Worm (Caenorhabditis elegans) whole organism, young adult: ENCODE results near the gene T03D8.6.

Source experiments
- B0336.3 ChIP-seq: fragments of 200-800 bp; sonication (Bioruptor generic); IDR thresholded peaks from 2 replicates; pipeline ENCODE4 v1.3.6; 2022; ENCODE audit warnings: missing genetic modification characterization, missing compliant biosample characterization
- C06A6.2 ChIP-seq: fragments of 200-800 bp; sonication (Bioruptor generic); conservative IDR thresholded peaks from 2 replicates; pipeline ENCODE4 v1.3.6; 2022; ENCODE audit warnings: missing genetic modification characterization, missing compliant biosample characterization
- F22D6.2 ChIP-seq: sonication (generic microtip); optimal IDR thresholded peaks from 2 replicates; lab custom pipeline; 2016; ENCODE audit warnings: mild to moderate bottlenecking, missing genetic modification characterization, missing compliant biosample characterization
- F52B5.7 ChIP-seq: sonication (generic microtip); optimal IDR thresholded peaks from 2 replicates; lab custom pipeline; 2016; ENCODE audit warnings: mild to moderate bottlenecking, missing genetic modification characterization, missing compliant biosample characterization
- F55B11.4 ChIP-seq: sonication (generic microtip); optimal IDR thresholded peaks from 2 replicates; lab custom pipeline; 2016; ENCODE audit warnings: missing compliant biosample characterization, missing genetic modification characterization, borderline replicate concordance; ENCODE audit not compliant: insufficient read depth
- K11D2.4 ChIP-seq: fragments of 200-800 bp; sonication (Bioruptor generic); IDR thresholded peaks from 2 replicates; pipeline ENCODE4 v1.3.6; 2022; ENCODE audit warnings: missing genetic modification reagents, missing genetic modification characterization, missing compliant biosample characterization
- T07F8.4 ChIP-seq: sonication (generic microtip); optimal IDR thresholded peaks from 2 replicates; lab custom pipeline; 2016; ENCODE audit warnings: mild to moderate bottlenecking, missing genetic modification characterization, moderate library complexity, missing compliant biosample characterization
- T26A5.8 ChIP-seq: sonication (generic microtip); optimal IDR thresholded peaks from 2 replicates; lab custom pipeline; 2016; ENCODE audit warnings: missing genetic modification characterization, missing compliant biosample characterization
- Y56A3A.18 ChIP-seq: fragments of 200-800 bp; sonication (Bioruptor generic); IDR thresholded peaks from 2 replicates; pipeline ENCODE4 v1.3.6; 2022; ENCODE audit warnings: missing genetic modification reagents, missing genetic modification characterization, missing compliant biosample characterization
- akir-1 ChIP-seq: fragments of 200-800 bp; sonication (Bioruptor generic); optimal IDR thresholded peaks from 2 replicates; lab custom pipeline; 2018; ENCODE audit warnings: mild to moderate bottlenecking, missing genetic modification characterization, moderate library complexity, missing compliant biosample characterization
- aptf-3 ChIP-seq: fragments of 200-800 bp; sonication (Bioruptor generic); IDR thresholded peaks from 2 replicates; pipeline ENCODE4 v1.3.6; 2022; ENCODE audit warnings: missing genetic modification characterization, missing compliant biosample characterization
- attf-3 ChIP-seq: fragments of 200-800 bp; sonication (Bioruptor generic); conservative IDR thresholded peaks from 2 replicates; pipeline ENCODE4 v1.3.6; 2022; ENCODE audit warnings: missing genetic modification reagents, missing genetic modification characterization, missing compliant biosample characterization
- bed-1 ChIP-seq: fragments of 200-800 bp; sonication (Bioruptor generic); IDR thresholded peaks from 2 replicates; pipeline ENCODE4 v1.3.6; 2022; ENCODE audit warnings: missing genetic modification reagents, missing genetic modification characterization, missing compliant biosample characterization
- ccch-3 ChIP-seq: fragments of 200-800 bp; sonication (Bioruptor generic); optimal IDR thresholded peaks from 2 replicates; lab custom pipeline; 2018; ENCODE audit warnings: mild to moderate bottlenecking, missing genetic modification characterization, missing compliant biosample characterization
- cebp-1 ChIP-seq, 2 experiments: fragments of 200-800 bp in 1 of 2; sonication (Bioruptor generic) in 1 of 2; sonication (generic microtip) in 1 of 2; IDR thresholded peaks in 1 of 2; optimal IDR thresholded peaks in 1 of 2; 2 replicates each; pipeline versions ENCODE4 v1.3.6 to Lab custom; 2017 to 2022; ENCODE audit warnings: missing compliant biosample characterization in 2 of 2, missing genetic modification characterization in 2 of 2, mild to moderate bottlenecking in 1 of 2, missing genetic modification reagents in 1 of 2, moderate library complexity in 1 of 2
- cebp-2 ChIP-seq: fragments of 200-800 bp; sonication (Bioruptor generic); IDR thresholded peaks from 2 replicates; pipeline ENCODE4 v1.3.6; 2022; ENCODE audit warnings: missing genetic modification characterization, missing compliant biosample characterization
- ceh-27 ChIP-seq: fragments of 200-800 bp; sonication (Bioruptor generic); optimal IDR thresholded peaks from 2 replicates; lab custom pipeline; 2018; ENCODE audit warnings: mild to moderate bottlenecking, missing genetic modification characterization, moderate library complexity, missing compliant biosample characterization
- ceh-58 ChIP-seq: fragments of 200-800 bp; sonication (Bioruptor generic); IDR thresholded peaks from 2 replicates; pipeline ENCODE4 v1.3.6; 2022; ENCODE audit warnings: missing genetic modification characterization, missing compliant biosample characterization
- ceh-91 ChIP-seq: fragments of 200-800 bp; sonication (Bioruptor generic); IDR thresholded peaks from 2 replicates; pipeline ENCODE4 v1.3.6; 2022; ENCODE audit warnings: missing genetic modification reagents, missing genetic modification characterization, missing compliant biosample characterization
- chd-7 ChIP-seq: sonication (generic microtip); optimal IDR thresholded peaks from 2 replicates; lab custom pipeline; 2016; ENCODE audit warnings: mild to moderate bottlenecking, missing genetic modification characterization, moderate library complexity, missing compliant biosample characterization
- efl-1 ChIP-seq: fragments of 150-350 bp; optimal IDR thresholded peaks from 2 replicates; lab custom pipeline; 2014; ENCODE audit warnings: missing biosample characterization, missing genetic modification reagents, missing genetic modification characterization
- egrh-3 ChIP-seq: fragments of 200-800 bp; sonication (Bioruptor generic); IDR thresholded peaks from 2 replicates; pipeline ENCODE4 v1.3.6; 2022; ENCODE audit warnings: missing genetic modification reagents, missing genetic modification characterization, missing compliant biosample characterization
- fkh-3 ChIP-seq: sonication (generic microtip); optimal IDR thresholded peaks from 2 replicates; lab custom pipeline; 2016; ENCODE audit warnings: mild to moderate bottlenecking, missing genetic modification characterization, missing compliant biosample characterization
- gei-17 ChIP-seq: fragments of 200-800 bp; sonication (Bioruptor generic); optimal IDR thresholded peaks from 2 replicates; lab custom pipeline; 2018; ENCODE audit warnings: mild to moderate bottlenecking, missing genetic modification characterization, missing compliant biosample characterization
- hlh-12 ChIP-seq: sonication (generic microtip); optimal IDR thresholded peaks from 2 replicates; lab custom pipeline; 2016; ENCODE audit warnings: missing genetic modification characterization, missing compliant biosample characterization
- let-526 ChIP-seq: fragments of 200-800 bp; sonication (Bioruptor generic); IDR thresholded peaks from 2 replicates; pipeline ENCODE4 v1.3.6; 2022; ENCODE audit warnings: missing genetic modification reagents, missing genetic modification characterization, missing compliant biosample characterization
- let-607 ChIP-seq, 2 experiments: fragments of 200-800 bp in 1 of 2; sonication (Bioruptor generic) in 1 of 2; sonication (generic microtip) in 1 of 2; optimal IDR thresholded peaks; 2 replicates each; lab custom pipeline; 2016 to 2018; ENCODE audit warnings: mild to moderate bottlenecking in 2 of 2, missing compliant biosample characterization in 2 of 2, missing genetic modification characterization in 2 of 2, moderate library complexity in 2 of 2, missing genotype in 1 of 2
- lin-54 ChIP-seq: fragments of 200-800 bp; sonication (Bioruptor generic); optimal IDR thresholded peaks from 2 replicates; lab custom pipeline; 2018; ENCODE audit warnings: mild to moderate bottlenecking, missing genetic modification characterization, missing compliant biosample characterization
- madf-10 ChIP-seq: sonication (generic microtip); optimal IDR thresholded peaks from 2 replicates; lab custom pipeline; 2016; ENCODE audit warnings: mild to moderate bottlenecking, missing genetic modification characterization, missing compliant biosample characterization
- madf-3 ChIP-seq: fragments of 200-800 bp; sonication (Bioruptor generic); IDR thresholded peaks from 2 replicates; pipeline ENCODE4 v1.3.6; 2022; ENCODE audit warnings: missing genetic modification reagents, missing genetic modification characterization, missing compliant biosample characterization
- mel-28 ChIP-seq: sonication (generic microtip); optimal IDR thresholded peaks from 2 replicates; lab custom pipeline; 2016; ENCODE audit warnings: borderline replicate concordance, mild to moderate bottlenecking, missing genetic modification characterization, missing compliant biosample characterization
- mxl-1 ChIP-seq: sonication (generic microtip); optimal IDR thresholded peaks from 2 replicates; lab custom pipeline; 2016; ENCODE audit warnings: missing genetic modification characterization, missing compliant biosample characterization
- nhr-120 ChIP-seq: fragments of 200-800 bp; sonication (Bioruptor generic); IDR thresholded peaks from 2 replicates; pipeline ENCODE4 v1.3.6; 2022; ENCODE audit warnings: missing genetic modification characterization, missing compliant biosample characterization
- nhr-179 ChIP-seq: sonication (generic microtip); optimal IDR thresholded peaks from 2 replicates; lab custom pipeline; 2016; ENCODE audit warnings: mild to moderate bottlenecking, missing genetic modification characterization, missing compliant biosample characterization
- nhr-80 ChIP-seq: sonication (generic microtip); optimal IDR thresholded peaks from 2 replicates; lab custom pipeline; 2016; ENCODE audit warnings: missing genetic modification characterization, missing compliant biosample characterization
- nhr-90 ChIP-seq: sonication (generic microtip); optimal IDR thresholded peaks from 2 replicates; lab custom pipeline; 2016; ENCODE audit warnings: missing genotype, mild to moderate bottlenecking, missing genetic modification characterization, missing compliant biosample characterization
- rec-8 ChIP-seq, 2 experiments: sonication (generic microtip); optimal IDR thresholded peaks; 2 replicates each; lab custom pipeline; 2016; ENCODE audit warnings: mild to moderate bottlenecking in 2 of 2, missing genetic modification characterization in 2 of 2, missing genetic modification reagents in 2 of 2, missing genotype in 2 of 2, missing biosample characterization in 1 of 2, missing compliant biosample characterization in 1 of 2, moderate library complexity in 1 of 2
- repo-1 ChIP-seq: sonication (generic microtip); optimal IDR thresholded peaks from 2 replicates; lab custom pipeline; 2017; ENCODE audit warnings: mild to moderate bottlenecking, missing genetic modification characterization, missing compliant biosample characterization
- rpc-1 ChIP-seq, 2 experiments: fragments of 150-350 bp in 1 of 2; sonication (generic microtip) in 1 of 2; optimal IDR thresholded peaks; 2 replicates each; lab custom pipeline; 2014 to 2018; ENCODE audit warnings: missing biosample characterization in 1 of 2, missing genetic modification characterization in 1 of 2, missing genetic modification reagents in 1 of 2, missing genotype in 1 of 2
- somi-1 ChIP-seq: fragments of 200-800 bp; sonication (Bioruptor generic); optimal IDR thresholded peaks from 2 replicates; lab custom pipeline; 2018; ENCODE audit warnings: mild to moderate bottlenecking, missing genetic modification characterization, missing compliant biosample characterization
- tbp1 ChIP-seq: fragments of 200-800 bp; sonication (Bioruptor generic); optimal IDR thresholded peaks from 2 replicates; lab custom pipeline; 2018; ENCODE audit warnings: mild to moderate bottlenecking, missing genetic modification characterization, missing compliant biosample characterization
- tbx-9 ChIP-seq: sonication (generic microtip); optimal IDR thresholded peaks from 2 replicates; lab custom pipeline; 2016; ENCODE audit warnings: borderline replicate concordance, missing genetic modification characterization, inconsistent platforms, missing compliant biosample characterization
- tlf-1 ChIP-seq: fragments of 200-800 bp; sonication (Bioruptor generic); optimal IDR thresholded peaks from 2 replicates; lab custom pipeline; 2018; ENCODE audit warnings: mild to moderate bottlenecking, missing genetic modification characterization, missing compliant biosample characterization
- xnd-1 ChIP-seq: sonication (generic microtip); optimal IDR thresholded peaks from 2 replicates; lab custom pipeline; 2016; ENCODE audit warnings: missing genotype, missing genetic modification reagents, missing genetic modification characterization, missing compliant biosample characterization
- zim-3 ChIP-seq: sonication (generic microtip); optimal IDR thresholded peaks from 2 replicates; lab custom pipeline; 2017; ENCODE audit warnings: mild to moderate bottlenecking, missing genetic modification characterization, moderate library complexity, missing compliant biosample characterization
- ztf-18 ChIP-seq: sonication (generic microtip); optimal IDR thresholded peaks from 2 replicates; lab custom pipeline; 2016; ENCODE audit warnings: missing genotype, mild to moderate bottlenecking, missing genetic modification characterization, missing compliant biosample characterization
- ztf-25 ChIP-seq: fragments of 200-800 bp; sonication (Bioruptor generic); IDR thresholded peaks from 2 replicates; pipeline ENCODE4 v1.3.6; 2022; ENCODE audit warnings: missing genetic modification reagents, missing genetic modification characterization, missing compliant biosample characterization
- ztf-26 ChIP-seq: sonication (generic microtip); optimal IDR thresholded peaks from 2 replicates; lab custom pipeline; 2017; ENCODE audit warnings: missing genetic modification characterization, missing compliant biosample characterization
- ztf-6 ChIP-seq: fragments of 200-800 bp; sonication (Bioruptor generic); IDR thresholded peaks from 2 replicates; pipeline ENCODE4 v1.3.6; 2022; ENCODE audit warnings: missing genetic modification reagents, missing genetic modification characterization, missing compliant biosample characterization

The T03D8.6 gene

ce11 chrV:20776761-20777160, 43.4 kb downstream of the T03D8.6 start (continued):
- TF ChIP-seq hlh-12 (tag; lab: Kevin White, UChicago) = no peak
- TF ChIP-seq ztf-18 (tag; lab: Kevin White, UChicago) = no peak
- peak; percentile 58 for TF ChIP-seq nhr-80 (tag; lab: Kevin White, UChicago)
- TF ChIP-seq K11D2.4 = peak; percentile 61; the same call in 1 of the 2 replicates
- no peak for TF ChIP-seq repo-1 (tag; lab: Kevin White, UChicago)
- no peak for TF ChIP-seq ceh-91 (GFP tag; lab: Robert Waterston, UW)
- peak; percentile 40 for TF ChIP-seq tbp1 (GFP tag; lab: Kevin White, UChicago)
- no peak for TF ChIP-seq let-607 (tag; optimal IDR thresholded peaks at IDR 0.05; lab: Kevin White, UChicago)
- TF ChIP-seq ztf-25 (GFP tag; lab: Robert Waterston, UW) = no peak
- TF ChIP-seq madf-10 (tag; lab: Kevin White, UChicago) = peak; percentile 99
- peak; percentile 35 for TF ChIP-seq lin-54 (GFP tag; lab: Kevin White, UChicago)
- no peak for TF ChIP-seq zim-3 (tag; lab: Kevin White, UChicago)
- no peak for TF ChIP-seq ceh-58 (GFP tag; lab: Robert Waterston, UW)
- TF ChIP-seq nhr-90 (tag; lab: Kevin White, UChicago) = peak; percentile 17
- TF ChIP-seq rpc-1 (optimal IDR thresholded peaks at IDR 0.05; lab: Kevin White, UChicago) = no peak
- TF ChIP-seq rpc-1 (tag; optimal IDR thresholded peaks at IDR 0.05; lab: Kevin White, UChicago) = no peak
- TF ChIP-seq ztf-26 (tag; lab: Kevin White, UChicago) = no peak
- no peak for TF ChIP-seq akir-1 (GFP tag; lab: Kevin White, UChicago)
- TF ChIP-seq attf-3 (GFP tag; lab: Robert Waterston, UW) = no peak
- TF ChIP-seq aptf-3 (GFP tag; lab: Robert Waterston, UW) = no peak
- no peak for TF ChIP-seq F22D6.2 (tag; lab: Kevin White, UChicago)
- no peak for TF ChIP-seq mel-28 (tag; lab: Kevin White, UChicago)
- TF ChIP-seq let-526 (GFP tag; lab: Robert Waterston, UW) = no peak
- TF ChIP-seq mxl-1 (tag; lab: Kevin White, UChicago) = no peak
- no peak for TF ChIP-seq F55B11.4 (tag; lab: Kevin White, UChicago)
- no peak for TF ChIP-seq tbx-9 (tag; lab: Kevin White, UChicago)
- no peak for TF ChIP-seq egrh-3
- TF ChIP-seq ztf-6 = no peak
- TF ChIP-seq xnd-1 (tag; lab: Kevin White, UChicago) = no peak
- TF ChIP-seq Y56A3A.18 (GFP tag; lab: Robert Waterston, UW) = no peak
- no peak for TF ChIP-seq efl-1 (GFP tag; lab: Kevin White, UChicago)
- no peak for TF ChIP-seq nhr-120
- TF ChIP-seq rec-8 (tag; optimal IDR thresholded peaks at IDR 0.05; lab: Kevin White, UChicago) = no peak
- no peak for TF ChIP-seq C06A6.2 (GFP tag; lab: Robert Waterston, UW)
- TF ChIP-seq T26A5.8 = no peak
- TF ChIP-seq ccch-3 (GFP tag; lab: Kevin White, UChicago) = no peak
- no peak for TF ChIP-seq F52B5.7 (tag; lab: Kevin White, UChicago)
- TF ChIP-seq cebp-2 (GFP tag; lab: Robert Waterston, UW) = no peak
- peak; percentile 69; the same call in 1 of the 2 replicates for TF ChIP-seq madf-3 (GFP tag; lab: Robert Waterston, UW)
- TF ChIP-seq ceh-27 (GFP tag; lab: Kevin White, UChicago) = peak; percentile 81
- TF ChIP-seq B0336.3 = 0 out of 2 replicates have a peak, but pooled peaks have one; percentile 33
- TF ChIP-seq tlf-1 (GFP tag; lab: Kevin White, UChicago) = no peak
- no peak for TF ChIP-seq nhr-179 (tag; lab: Kevin White, UChicago)
- TF ChIP-seq chd-7 = no peak
- no peak for TF ChIP-seq gei-17
- TF ChIP-seq fkh-3 = no peak
- no peak for TF ChIP-seq T07F8.4
- TF ChIP-seq somi-1 = no peak
- TF ChIP-seq bed-1 = no peak
- 0 out of 2 replicates have a peak, but pooled peaks have one; percentile 14 for TF ChIP-seq cebp-1 (GFP tag; IDR thresholded peaks at IDR 0.05; lab: Robert Waterston, UW)
- peak; percentile 75 for TF ChIP-seq cebp-1 (tag; optimal IDR thresholded peaks at IDR 0.05; lab: Kevin White, UChicago)
